Worm (Caenorhabditis elegans): ENCODE measurements around the gene col-128.

col-128 gene

DNA sequence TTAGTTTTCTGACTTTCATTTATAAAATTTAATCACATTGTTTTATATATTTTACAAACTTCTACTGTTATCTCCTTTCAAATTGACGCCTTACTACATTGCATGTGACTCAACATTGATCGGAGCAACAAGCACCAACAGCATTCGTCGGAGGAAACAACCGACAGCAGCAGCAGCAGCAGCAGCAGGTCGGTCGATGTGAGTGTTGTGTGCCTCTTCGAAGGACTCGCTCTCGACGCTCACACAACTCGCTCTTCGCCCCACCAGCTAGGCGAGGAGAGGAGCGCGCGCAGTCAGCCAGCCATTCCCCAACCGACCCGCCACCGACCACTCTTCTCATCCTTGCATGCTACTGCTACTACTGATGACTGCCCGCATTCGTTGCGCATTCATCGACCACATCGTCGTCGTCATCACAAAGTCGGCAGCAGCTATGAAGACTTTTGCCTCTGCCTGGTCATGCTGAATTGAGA, 32.2 kb upstream of the col-128 start, which contains the start of gene F12F6.1:
F12F6.1 (plus strand) TSS at position 51 of the 473 bp plus-strand sequence.
- peak; percentile 16 for TF ChIP-seq fkh-8 (tag; optimal IDR thresholded peaks at IDR 0.05)
- no peak for TF ChIP-seq ceh-88 (GFP tag; IDR thresholded peaks at IDR 0.05)
- peak; percentile 2 for TF ChIP-seq rnt-1 (tag; optimal IDR thresholded peaks at IDR 0.05)
- peak; percentile 52 for TF ChIP-seq elt-2 (tag; optimal IDR thresholded peaks at IDR 0.05)
- TF ChIP-seq lin-14 (GFP tag; optimal IDR thresholded peaks at IDR 0.05), result peak; percentile 25
- no peak for TF ChIP-seq pax-3 (tag; optimal IDR thresholded peaks at IDR 0.05)

DNA sequence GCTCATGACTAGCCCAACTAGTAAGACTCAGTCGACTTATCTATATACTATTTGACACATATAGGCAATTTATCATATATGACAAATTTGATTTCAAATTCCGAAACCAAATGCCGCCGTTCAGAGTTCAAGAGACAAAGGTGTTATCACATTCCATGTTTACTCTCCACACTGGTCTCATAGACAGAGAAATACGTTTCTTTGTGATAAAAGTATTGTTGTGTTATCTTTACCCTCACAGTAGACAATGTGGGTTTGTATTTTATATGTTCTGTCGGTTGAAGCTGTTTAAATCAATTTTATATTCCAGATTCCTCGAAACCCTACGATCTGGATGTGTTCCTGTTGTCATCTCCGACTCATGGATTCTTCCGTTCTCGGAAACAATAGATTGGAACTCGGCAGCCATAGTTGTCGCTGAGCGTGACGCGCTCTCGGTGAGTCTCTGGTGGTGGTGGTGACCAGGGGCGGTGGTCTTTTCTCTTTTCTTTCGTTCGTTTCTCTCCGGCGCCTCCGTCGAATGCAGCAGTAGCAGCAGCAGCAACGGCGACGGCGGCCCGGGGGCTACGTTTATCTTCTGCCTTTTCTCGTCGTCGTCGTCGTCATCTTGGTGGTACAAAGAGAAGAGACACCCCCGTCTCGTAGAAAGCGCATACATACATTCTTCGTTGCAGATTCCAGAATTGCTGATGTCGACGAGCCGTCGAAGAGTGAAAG, 30.8 kb upstream of the col-128 start:
- no peak for TF ChIP-seq efl-1 (optimal IDR thresholded peaks at IDR 0.05)
- peak in 1 of 2 experiments; percentile 78 for TF ChIP-seq efl-1 (GFP tag; optimal IDR thresholded peaks at IDR 0.05 in 1 of 2)
- TF ChIP-seq hlh-17 (GFP tag; optimal IDR thresholded peaks at IDR 0.05; ENCODE audit: borderline replicate concordance), result no peak
- no peak for TF ChIP-seq ets-5 (GFP tag; IDR thresholded peaks at IDR 0.05)
- TF ChIP-seq lin-13 (GFP tag; optimal IDR thresholded peaks at IDR 0.05), result no peak
- peak; percentile 0 for TF ChIP-seq lin-14 (GFP tag; optimal IDR thresholded peaks at IDR 0.05)
- TF ChIP-seq elt-2 (tag; optimal IDR thresholded peaks at IDR 0.05), result peak; percentile 44
- no peak for TF ChIP-seq skn-1 (tag; optimal IDR thresholded peaks at IDR 0.05)

DNA sequence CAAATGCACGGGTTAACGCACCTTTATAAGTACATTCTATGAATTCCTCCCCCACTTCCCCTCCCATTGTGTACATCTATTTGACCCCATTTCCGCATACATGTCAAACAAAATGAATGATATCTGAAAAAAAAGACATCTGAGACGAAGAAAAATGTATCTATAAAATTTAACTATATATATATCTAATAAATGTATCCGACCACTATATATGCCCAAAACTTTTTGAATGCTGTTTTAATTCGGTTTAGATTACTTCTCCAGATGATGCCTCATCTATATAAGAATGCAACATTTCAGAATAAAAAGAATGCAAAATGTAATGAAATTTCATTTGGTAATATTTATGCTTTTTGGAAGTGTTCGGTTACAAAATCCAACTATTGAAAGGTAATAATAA, 26.7 kb upstream of the col-128 start, which contains the start of gene rib-1:
rib-1 (plus strand) TSS at position 301 of the 400 bp plus-strand sequence.
- TF ChIP-seq rnt-1 (tag; optimal IDR thresholded peaks at IDR 0.05) (no peak), egl-27 (tag; optimal IDR thresholded peaks at IDR 0.05) (no peak), dsc-1 (tag; optimal IDR thresholded peaks at IDR 0.05) (peak; percentile 60)

DNA sequence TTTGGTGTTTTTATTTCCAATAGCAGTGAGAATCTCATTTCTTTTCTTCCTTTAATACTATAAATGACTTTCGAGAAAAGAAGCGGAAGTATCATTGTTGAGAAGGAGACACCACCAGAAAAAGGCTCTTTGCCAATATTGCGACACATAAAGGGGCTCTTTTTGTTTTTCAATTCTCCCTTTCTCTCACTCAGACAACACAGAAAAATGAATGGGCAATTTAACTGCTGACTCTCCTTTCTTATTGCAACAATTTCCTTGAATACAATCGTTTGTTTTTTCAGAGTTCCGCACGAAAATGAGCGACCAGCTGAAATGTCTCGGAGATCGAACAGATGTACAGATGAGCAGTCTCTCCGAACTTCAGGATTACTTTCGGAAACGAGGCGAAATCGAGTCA, 22.6 kb upstream of the col-128 start:
- TF ChIP-seq lin-14 (GFP tag; optimal IDR thresholded peaks at IDR 0.05) (peak; percentile 25), ets-5 (GFP tag; IDR thresholded peaks at IDR 0.05) (no peak), lin-35 (GFP tag; optimal IDR thresholded peaks at IDR 0.05) (no peak), fkh-4 (tag; optimal IDR thresholded peaks at IDR 0.05; ENCODE audit: borderline replicate concordance) (no peak), unc-86 (tag; optimal IDR thresholded peaks at IDR 0.05) (no peak), unc-130 (tag; optimal IDR thresholded peaks at IDR 0.05) (no peak), nhr-47 (tag; optimal IDR thresholded peaks at IDR 0.05) (no peak), ceh-8 (GFP tag; optimal IDR thresholded peaks at IDR 0.05) (no peak), ama-1 (optimal IDR thresholded peaks at IDR 0.05) (no peak)

DNA sequence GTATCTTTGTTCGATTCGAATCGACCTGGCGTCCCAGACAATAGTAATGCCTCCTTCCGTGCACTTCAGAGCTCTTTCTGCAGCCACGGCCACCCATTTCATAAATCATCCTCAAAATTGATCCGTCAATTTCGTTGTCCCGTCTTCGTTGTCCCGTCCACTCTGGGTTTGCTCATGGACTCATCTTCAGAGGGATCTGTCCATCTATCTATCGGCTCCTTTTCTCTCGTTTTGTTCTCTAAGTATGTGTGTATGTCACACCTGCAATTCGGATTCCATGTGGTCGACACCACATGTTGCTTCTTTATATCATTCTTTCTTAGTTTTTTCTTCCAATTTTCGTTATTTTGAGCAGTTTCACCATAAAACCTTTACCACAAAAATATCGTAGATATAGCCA, 20.8 kb upstream of the col-128 start:
- TF ChIP-seq nhr-90 (tag; optimal IDR thresholded peaks at IDR 0.05; ENCODE audit: poor library complexity) (no peak), egl-13 (tag; optimal IDR thresholded peaks at IDR 0.05) (no peak), hpl-2 (GFP tag; optimal IDR thresholded peaks at IDR 0.05) (no peak), aha-1 (tag; optimal IDR thresholded peaks at IDR 0.05) (no peak), vab-15 (tag; optimal IDR thresholded peaks at IDR 0.05) (no peak), tbx-2 (tag; optimal IDR thresholded peaks at IDR 0.05) (no peak), nhr-71 (tag; optimal IDR thresholded peaks at IDR 0.05) (peak; percentile 26), efl-1 (optimal IDR thresholded peaks at IDR 0.05) (no peak), efl-1 (GFP tag; optimal IDR thresholded peaks at IDR 0.05 in 1 of 2) (no peak), nhr-28 (tag; optimal IDR thresholded peaks at IDR 0.05) (no peak), xbp-1 (tag; optimal IDR thresholded peaks at IDR 0.05) (no peak), ceh-82 (tag; optimal IDR thresholded peaks at IDR 0.05) (no peak), unc-130 (tag; optimal IDR thresholded peaks at IDR 0.05) (peak; percentile 8), lsy-2 (tag; optimal IDR thresholded peaks at IDR 0.05) (peak in 1 of 2 experiments; percentile 2), fkh-8 (tag; optimal IDR thresholded peaks at IDR 0.05) (no peak), pax-3 (tag; optimal IDR thresholded peaks at IDR 0.05) (no peak), fkh-4 (tag; optimal IDR thresholded peaks at IDR 0.05; ENCODE audit: borderline replicate concordance) (no peak), lin-14 (GFP tag; optimal IDR thresholded peaks at IDR 0.05) (peak; percentile 55), mab-9 (GFP tag; IDR thresholded peaks at IDR 0.05) (no peak), ztf-4 (tag; optimal IDR thresholded peaks at IDR 0.05) (no peak), mep-1 (tag; optimal IDR thresholded peaks at IDR 0.05) (no peak), hlh-4 (tag; optimal IDR thresholded peaks at IDR 0.05) (no peak), lin-15B (tag; optimal IDR thresholded peaks at IDR 0.05) (no peak), ets-5 (GFP tag; IDR thresholded peaks at IDR 0.05) (no peak), dsc-1 (tag; optimal IDR thresholded peaks at IDR 0.05) (peak; percentile 66), nhr-84 (tag; optimal IDR thresholded peaks at IDR 0.05) (no peak), rnt-1 (tag; optimal IDR thresholded peaks at IDR 0.05) (peak; percentile 46), unc-62 (GFP tag; optimal IDR thresholded peaks at IDR 0.05) (no peak), ceh-88 (GFP tag; IDR thresholded peaks at IDR 0.05) (no peak)

Measured in whole organism, L1 larva.